Worm (Caenorhabditis elegans): ENCODE results near the gene snap-29.
A peak's percentile ranks its signal among the peaks of the same experiment; 100 is the strongest.

The snap-29 gene

ce11 chrIII:8800796-8801083 is 24.7 kb downstream of the snap-29 start:
- TF ChIP-seq dmd-9 (GFP tag; IDR thresholded peaks at IDR 0.05), result no peak
- 0 out of 2 replicates have a peak, but pooled peaks have one; percentile 7 for TF ChIP-seq dmd-6 (GFP tag; IDR thresholded peaks at IDR 0.05)
- peak; percentile 37 for TF ChIP-seq nhr-6 (tag; optimal IDR thresholded peaks at IDR 0.05)
- TF ChIP-seq mes-2 (tag; optimal IDR thresholded peaks at IDR 0.05; ENCODE audit: poor library complexity, severe bottlenecking), result peak; percentile 18
- peak; percentile 56 for TF ChIP-seq nhr-28 (tag; optimal IDR thresholded peaks at IDR 0.05)
- TF ChIP-seq fkh-10 (GFP tag; optimal IDR thresholded peaks at IDR 0.05), result no peak
- TF ChIP-seq nhr-25 (tag; optimal IDR thresholded peaks at IDR 0.05; ENCODE audit: borderline replicate concordance, insufficient read depth), result peak; percentile 17

ce11 chrIII:8801352-8801863 is 25.4 kb downstream of the snap-29 start:
- TF ChIP-seq duxl-1 (tag; optimal IDR thresholded peaks at IDR 0.05; ENCODE audit: poor library complexity) (no peak), F37D6.2 (tag; optimal IDR thresholded peaks at IDR 0.05) (no peak), aly-2 (tag; optimal IDR thresholded peaks at IDR 0.05) (no peak), set-16 (GFP tag; IDR thresholded peaks at IDR 0.05) (peak; percentile 78; the same call in 1 of the 2 replicates), mxl-2 (GFP tag; conservative IDR thresholded peaks at IDR 0.05) (0 out of 2 replicates have a peak, but pooled peaks have one; percentile 39), aha-1 (tag) (peak; percentile 94), unc-62 (GFP tag; optimal IDR thresholded peaks at IDR 0.05 in 1 of 2) (peak in 1 of 2 experiments; percentile 40), unc-62 (tag; optimal IDR thresholded peaks at IDR 0.05) (no peak), nhr-77 (tag; optimal IDR thresholded peaks at IDR 0.05) (no peak)

ce11 chrIII:8801864-8802818 is 26.1 kb downstream of the snap-29 start:
- TF ChIP-seq nhr-237 (tag; optimal IDR thresholded peaks at IDR 0.05) (peak; percentile 26), zfp-3 (GFP tag; conservative IDR thresholded peaks at IDR 0.05) (peak; percentile 59; the same call in 1 of the 2 replicates), spr-1 (tag; optimal IDR thresholded peaks at IDR 0.05) (peak; percentile 82), mep-1 (tag; optimal IDR thresholded peaks at IDR 0.05) (peak; percentile 97), egl-43 (GFP tag; IDR thresholded peaks at IDR 0.05) (peak; percentile 81), ceh-44 (GFP tag; IDR thresholded peaks at IDR 0.05) (peak; percentile 55; the same call in 1 of the 2 replicates), lin-13 (GFP tag; optimal IDR thresholded peaks at IDR 0.05) (peak; percentile 93), snpc-1.2 (GFP tag; IDR thresholded peaks at IDR 0.05) (peak; percentile 29; the same call in 1 of the 2 replicates), T26A8.4 (GFP tag; IDR thresholded peaks at IDR 0.05) (peak; percentile 85), lin-38 (GFP tag; IDR thresholded peaks at IDR 0.05) (peak; percentile 68), pqm-1 (tag; optimal IDR thresholded peaks at IDR 0.05) (peak; percentile 37), nhr-25 (tag; optimal IDR thresholded peaks at IDR 0.05; ENCODE audit: borderline replicate concordance, insufficient read depth) (peak; percentile 92), daf-12 (tag; optimal IDR thresholded peaks at IDR 0.05) (no peak), php-3 (GFP tag; IDR thresholded peaks at IDR 0.05) (no peak), mdl-1 (tag; optimal IDR thresholded peaks at IDR 0.05) (peak; percentile 94 to 98), ceh-82 (tag; optimal IDR thresholded peaks at IDR 0.05) (no peak), ztf-11 (tag; optimal IDR thresholded peaks at IDR 0.05) (no peak), ceh-32 (tag; optimal IDR thresholded peaks at IDR 0.05; ENCODE audit: poor library complexity) (peak; percentile 55), R02D3.7 (tag; optimal IDR thresholded peaks at IDR 0.05) (no peak), lin-39 (tag; optimal IDR thresholded peaks at IDR 0.05) (peak; percentile 34), ceh-28 (tag; optimal IDR thresholded peaks at IDR 0.05) (peak; percentile 68), zip-11 (GFP tag; IDR thresholded peaks at IDR 0.05) (no peak), snpc-4 (tag; optimal IDR thresholded peaks at IDR 0.05) (peak; percentile 7), daf-16 (GFP tag; optimal IDR thresholded peaks at IDR 0.05) (peak; percentile 79 to 96), daf-16 (tag; optimal IDR thresholded peaks at IDR 0.05) (peak; percentile 82), ama-1 (optimal IDR thresholded peaks at IDR 0.05) (peak; percentile 42), nhr-28 (tag; optimal IDR thresholded peaks at IDR 0.05) (peak; percentile 96), dpl-1 (GFP tag; optimal IDR thresholded peaks at IDR 0.05) (peak; percentile 58), hlh-30 (tag; optimal IDR thresholded peaks at IDR 0.05; ENCODE audit: insufficient read depth) (peak; percentile 98), unc-130 (GFP tag; optimal IDR thresholded peaks at IDR 0.05) (peak; percentile 27), unc-39 (tag; optimal IDR thresholded peaks at IDR 0.05) (no peak), nhr-42 (GFP tag; IDR thresholded peaks at IDR 0.05) (peak; percentile 59; the same call in 1 of the 2 replicates)
